Fruit fly (Drosophila melanogaster) whole organism, embryonic: ENCODE measurements around the gene dre4.

ENCODE experiments used
- Atf6 ChIP-seq: fragments of 200-800 bp; sonication (Bioruptor generic); IDR thresholded peaks from 2 replicates; pipeline ENCODE4 v1.3.6; 2022; ENCODE audit warnings: missing biosample characterization, missing genetic modification characterization
- Blimp-1 ChIP-seq: fragments of 200-800 bp; sonication (Bioruptor generic); optimal IDR thresholded peaks from 3 replicates; lab custom pipeline; 2018; ENCODE audit warnings: missing biosample characterization, missing genetic modification characterization, mild to moderate bottlenecking, moderate library complexity, missing genetic modification reagents
- CG12236 ChIP-seq: fragments of 200-800 bp; sonication (Bioruptor generic); optimal IDR thresholded peaks from 2 replicates; lab custom pipeline; 2016; ENCODE audit warnings: missing biosample characterization, missing genetic modification characterization
- CG15696 ChIP-seq: fragments of 200-800 bp; sonication (Bioruptor generic); optimal IDR thresholded peaks from 2 replicates; lab custom pipeline; 2019; ENCODE audit warnings: missing biosample characterization, mild to moderate bottlenecking, missing genetic modification characterization, moderate library complexity
- CG17829 ChIP-seq: fragments of 200-800 bp; optimal IDR thresholded peaks from 2 replicates; lab custom pipeline; 2019; ENCODE audit warnings: missing biosample characterization, mild to moderate bottlenecking, missing genetic modification characterization, moderate library complexity
- CG30403 ChIP-seq: fragments of 200-800 bp; sonication (Bioruptor generic); optimal IDR thresholded peaks from 3 replicates; lab custom pipeline; 2016; ENCODE audit warnings: missing biosample characterization, missing genetic modification characterization
- CG31388 ChIP-seq: fragments of 200-800 bp; sonication (Bioruptor generic); optimal IDR thresholded peaks from 2 replicates; lab custom pipeline; 2016; ENCODE audit warnings: missing biosample characterization, missing genetic modification characterization
- CG32532 ChIP-seq: fragments of 200-800 bp; sonication (Bioruptor generic); IDR thresholded peaks from 2 replicates; pipeline ENCODE4 v1.3.6; 2022; ENCODE audit warnings: missing biosample characterization, missing genetic modification characterization
- CG32767 ChIP-seq: fragments of 200-800 bp; sonication (Bioruptor generic); IDR thresholded peaks from 2 replicates; pipeline ENCODE4 v1.3.6; 2022; ENCODE audit warnings: missing biosample characterization, missing genetic modification characterization
- CG34376 ChIP-seq: fragments of 200-800 bp; sonication (Bioruptor generic); optimal IDR thresholded peaks from 2 replicates; lab custom pipeline; 2018; ENCODE audit warnings: missing biosample characterization, mild to moderate bottlenecking, missing genetic modification characterization
- CG3995 ChIP-seq: fragments of 200-800 bp; sonication (Bioruptor generic); optimal IDR thresholded peaks from 3 replicates; lab custom pipeline; 2016; ENCODE audit warnings: missing biosample characterization, missing genetic modification characterization
- CG4282 ChIP-seq: fragments of 200-800 bp; sonication (Bioruptor generic); optimal IDR thresholded peaks from 2 replicates; lab custom pipeline; 2016; ENCODE audit warnings: missing biosample characterization, missing genetic modification characterization
- CG4820 ChIP-seq: fragments of 200-800 bp; sonication (Bioruptor generic); optimal IDR thresholded peaks from 3 replicates; lab custom pipeline; 2016; ENCODE audit warnings: missing biosample characterization, missing genetic modification characterization
- CG6272 ChIP-seq: fragments of 200-800 bp; sonication (Bioruptor generic); IDR thresholded peaks from 2 replicates; pipeline ENCODE4 v1.3.6; 2022; ENCODE audit warnings: missing biosample characterization, missing genetic modification characterization
- CG8388 ChIP-seq: fragments of 200-800 bp; sonication (Bioruptor generic); optimal IDR thresholded peaks from 2 replicates; lab custom pipeline; 2019; ENCODE audit warnings: missing biosample characterization, mild to moderate bottlenecking, missing genetic modification characterization, moderate library complexity
- D19A ChIP-seq: fragments of 200-800 bp; optimal IDR thresholded peaks from 3 replicates; lab custom pipeline; 2019; ENCODE audit warnings: missing biosample characterization, mild to moderate bottlenecking, missing genetic modification characterization, moderate library complexity
- Deaf1 ChIP-seq: fragments of 200-800 bp; optimal IDR thresholded peaks from 3 replicates; lab custom pipeline; 2019; ENCODE audit warnings: missing biosample characterization, mild to moderate bottlenecking, missing genetic modification characterization, moderate library complexity
- Dll ChIP-seq: fragments of 200-800 bp; sonication (Bioruptor generic); IDR thresholded peaks from 4 replicates; pipeline ENCODE4 v1.3.6; 2022; ENCODE audit warnings: missing biosample characterization, missing genetic modification characterization; ENCODE audit not compliant: partially characterized antibody
- Doc3 ChIP-seq: fragments of 200-800 bp; sonication (Bioruptor generic); IDR thresholded peaks from 3 replicates; pipeline ENCODE4 v1.3.6; 2022; ENCODE audit warnings: missing biosample characterization, missing genetic modification characterization; ENCODE audit not compliant: partially characterized antibody
- Drgx ChIP-seq: fragments of 200-800 bp; sonication (Bioruptor generic); IDR thresholded peaks from 2 replicates; pipeline ENCODE4 v1.3.6; 2022; ENCODE audit warnings: missing biosample characterization, missing genetic modification characterization
- ERR ChIP-seq: fragments of 200-800 bp; sonication (Bioruptor generic); optimal IDR thresholded peaks from 2 replicates; lab custom pipeline; 2016; ENCODE audit warnings: missing biosample characterization, missing genetic modification characterization
- Ets65A ChIP-seq: fragments of 200-800 bp; sonication (Bioruptor generic); peaks from one replicate; lab custom pipeline; 2016; ENCODE audit warnings: missing biosample characterization, missing genetic modification characterization
- H15 ChIP-seq: fragments of 200-800 bp; sonication (Bioruptor generic); IDR thresholded peaks from 3 replicates; pipeline ENCODE4 v1.3.6; 2022; ENCODE audit warnings: missing biosample characterization, missing genetic modification characterization
- Hr39 ChIP-seq: fragments of >200 bp; optimal IDR thresholded peaks from 2 replicates; lab custom pipeline; 2017
- Hr78 ChIP-seq, 2 experiments: fragments of 200-800 bp in 1 of 2; fragments of >200 bp in 1 of 2; sonication (Bioruptor generic) in 1 of 2; optimal IDR thresholded peaks; 2 replicates each; lab custom pipeline; 2017 to 2019; ENCODE audit warnings: missing biosample characterization in 2 of 2, missing genetic modification characterization in 2 of 2, mild to moderate bottlenecking in 1 of 2, moderate library complexity in 1 of 2
- Kr ChIP-seq: fragments of 200-800 bp; sonication (Bioruptor generic); optimal IDR thresholded peaks from 2 replicates; lab custom pipeline; 2017; ENCODE audit warnings: missing biosample characterization, mild to moderate bottlenecking, missing genetic modification characterization
- Lhr ChIP-seq: fragments of 200-800 bp; sonication (Bioruptor generic); optimal IDR thresholded peaks from 3 replicates; lab custom pipeline; 2017; ENCODE audit warnings: mild to moderate bottlenecking, missing biosample characterization, missing genetic modification reagents, missing genetic modification characterization
- Rfx ChIP-seq: fragments of 200-800 bp; sonication (Bioruptor generic); IDR thresholded peaks from 2 replicates; pipeline ENCODE4 v1.3.6; 2022; ENCODE audit warnings: missing biosample characterization, missing genetic modification characterization
- Rx ChIP-seq: fragments of 200-800 bp; sonication (Bioruptor generic); IDR thresholded peaks from 2 replicates; pipeline ENCODE4 v1.3.6; 2022; ENCODE audit warnings: missing biosample characterization, missing genetic modification characterization
- Sin3A ChIP-seq: fragments of >200 bp; optimal IDR thresholded peaks from 2 replicates; lab custom pipeline; 2018
- Six4 ChIP-seq: fragments of 200-800 bp; sonication (Bioruptor generic); optimal IDR thresholded peaks from 2 replicates; lab custom pipeline; 2016; ENCODE audit warnings: missing biosample characterization, missing genetic modification characterization
- Trl ChIP-seq, 3 experiments: fragments of >200 bp in 2 of 3; fragments of 200-800 bp in 1 of 3; sonication (Bioruptor generic) in 1 of 3; optimal IDR thresholded peaks; 2 replicates in 1 of 3; 3 replicates in 2 of 3; lab custom pipeline; 2016 to 2017; ENCODE audit warnings: missing biosample characterization in 1 of 3, missing genetic modification characterization in 1 of 3
- bbx ChIP-seq: fragments of 200-800 bp; sonication (Bioruptor generic); IDR thresholded peaks from 2 replicates; pipeline ENCODE4 v1.3.6; 2022; ENCODE audit warnings: missing biosample characterization, missing genetic modification characterization; ENCODE audit not compliant: partially characterized antibody
- bowl ChIP-seq: fragments of 200-800 bp; sonication (Bioruptor generic); IDR thresholded peaks from 2 replicates; pipeline ENCODE4 v1.3.6; 2022; ENCODE audit warnings: missing biosample characterization, missing genetic modification characterization
- bsh ChIP-seq, 2 experiments: fragments of 200-800 bp; sonication (Bioruptor generic); optimal IDR thresholded peaks; 2 replicates each; lab custom pipeline; 2017 to 2018; ENCODE audit warnings: mild to moderate bottlenecking in 2 of 2, missing biosample characterization in 2 of 2, missing genetic modification characterization in 2 of 2, moderate library complexity in 1 of 2
- fd96Cb ChIP-seq: fragments of 200-800 bp; sonication (Bioruptor generic); optimal IDR thresholded peaks from 2 replicates; lab custom pipeline; 2018; ENCODE audit warnings: missing biosample characterization, mild to moderate bottlenecking, missing genetic modification characterization, moderate library complexity
- h ChIP-seq: fragments of >200 bp; optimal IDR thresholded peaks from 2 replicates; lab custom pipeline; 2017
- hbn ChIP-seq: fragments of 200-800 bp; sonication (Bioruptor generic); IDR thresholded peaks from 2 replicates; pipeline ENCODE4 v1.3.6; 2022; ENCODE audit warnings: missing biosample characterization, missing genetic modification characterization; ENCODE audit not compliant: partially characterized antibody
- lbe ChIP-seq: fragments of 200-800 bp; sonication (Bioruptor generic); optimal IDR thresholded peaks from 2 replicates; lab custom pipeline; 2016; ENCODE audit warnings: missing biosample characterization, mild to moderate bottlenecking, missing genetic modification characterization
- lov ChIP-seq, 2 experiments: fragments of 200-800 bp in 1 of 2; fragments of >200 bp in 1 of 2; sonication (Bioruptor generic) in 1 of 2; IDR thresholded peaks in 1 of 2; optimal IDR thresholded peaks in 1 of 2; 2 replicates in 1 of 2; 3 replicates in 1 of 2; pipeline versions ENCODE4 v1.3.6 to Lab custom; 2017 to 2022; ENCODE audit warnings: missing biosample characterization in 1 of 2, missing genetic modification characterization in 1 of 2
- luna ChIP-seq: fragments of 200-800 bp; sonication (Bioruptor generic); optimal IDR thresholded peaks from 2 replicates; lab custom pipeline; 2016; ENCODE audit warnings: missing biosample characterization, missing genetic modification characterization
- nom ChIP-seq: fragments of 200-800 bp; sonication (Bioruptor generic); optimal IDR thresholded peaks from 2 replicates; lab custom pipeline; 2017; ENCODE audit warnings: missing biosample characterization, missing genetic modification characterization, mild to moderate bottlenecking, moderate library complexity, missing genetic modification reagents
- oc ChIP-seq: fragments of 200-800 bp; sonication (Bioruptor generic); optimal IDR thresholded peaks from 2 replicates; lab custom pipeline; 2018; ENCODE audit warnings: missing biosample characterization, mild to moderate bottlenecking, missing genetic modification characterization, moderate library complexity
- onecut ChIP-seq: fragments of 200-800 bp; sonication (Bioruptor generic); IDR thresholded peaks from 2 replicates; pipeline ENCODE4 v1.3.6; 2022; ENCODE audit warnings: missing biosample characterization, missing genetic modification characterization
- p53 ChIP-seq: fragments of 200-800 bp; sonication (Bioruptor generic); optimal IDR thresholded peaks from 2 replicates; lab custom pipeline; 2016; ENCODE audit warnings: missing biosample characterization, missing genetic modification characterization
- pan ChIP-seq, 4 experiments: fragments of >200 bp in 3 of 4; fragments of 200-800 bp in 1 of 4; sonication (Bioruptor generic) in 1 of 4; optimal IDR thresholded peaks in 3 of 4; IDR thresholded peaks in 1 of 4; 2 replicates each; pipeline versions ENCODE4 v1.3.6 to Lab custom; 2017 to 2022; ENCODE audit warnings: missing biosample characterization in 2 of 4, missing genetic modification characterization in 2 of 4, mixed read lengths in 1 of 4
- pnt ChIP-seq: fragments of 200-800 bp; sonication (Bioruptor generic); optimal IDR thresholded peaks from 3 replicates; lab custom pipeline; 2016; ENCODE audit warnings: missing biosample characterization, missing genetic modification characterization
- stwl ChIP-seq: fragments of 200-800 bp; sonication (Bioruptor generic); optimal IDR thresholded peaks from 3 replicates; lab custom pipeline; 2018; ENCODE audit warnings: missing biosample characterization, mild to moderate bottlenecking, missing genetic modification characterization, moderate library complexity
- zf30C ChIP-seq: fragments of 200-800 bp; sonication (Bioruptor generic); optimal IDR thresholded peaks from 3 replicates; lab custom pipeline; 2018; ENCODE audit warnings: missing biosample characterization, mild to moderate bottlenecking, missing genetic modification characterization

The dre4 gene

DNA sequence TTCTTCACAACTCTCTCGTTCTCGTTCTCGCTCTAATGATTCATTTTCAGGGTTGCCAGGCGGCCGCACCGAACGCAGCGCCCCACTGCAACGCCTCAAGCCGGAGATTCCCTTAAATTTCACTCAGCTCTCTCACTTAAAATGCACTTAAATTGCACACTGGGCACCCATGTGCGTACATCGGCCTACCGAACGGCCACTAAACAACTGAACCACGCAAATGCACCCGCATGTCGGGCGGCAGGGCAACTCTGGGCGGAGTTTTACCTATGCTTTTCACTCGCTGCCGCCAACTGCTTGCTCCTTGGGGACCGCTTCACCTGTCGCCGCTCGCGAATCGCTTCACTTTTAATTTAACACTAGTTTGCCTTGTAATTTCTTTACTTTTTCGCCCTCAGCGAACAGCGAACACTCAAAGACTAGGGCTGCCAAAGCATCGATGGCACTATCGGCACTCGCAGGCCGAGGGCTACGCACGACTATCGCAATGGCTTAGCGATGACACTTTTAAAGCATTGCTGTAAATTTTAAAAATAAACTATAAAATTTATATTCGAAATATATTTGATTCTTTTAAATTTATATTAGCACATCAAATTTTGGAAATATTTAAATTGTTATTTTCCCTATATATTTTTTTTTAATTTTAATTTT lies 14.2 kb downstream of the dre4 start, which contains the start of gene Rap1 (continued):
- peak; percentile 97 for TF ChIP-seq Ets65A (GFP tag; lab: Kevin White, UChicago)
- no peak for TF ChIP-seq lov (optimal IDR thresholded peaks at IDR 0.05; lab: Kevin White, UChicago)
- TF ChIP-seq lov (GFP tag; IDR thresholded peaks at IDR 0.05; lab: Robert Waterston, UW): no peak
- TF ChIP-seq bbx: peak; percentile 90
- peak; percentile 62 for TF ChIP-seq Six4
- peak; percentile 47 for TF ChIP-seq onecut (GFP tag; lab: Robert Waterston, UW)
- TF ChIP-seq CG6272 (GFP tag; lab: Robert Waterston, UW): peak; percentile 88
- TF ChIP-seq Trl (optimal IDR thresholded peaks at IDR 0.05; lab: Kevin White, UChicago): no peak
- peak; percentile 58 for TF ChIP-seq Trl (GFP tag; optimal IDR thresholded peaks at IDR 0.05; lab: Kevin White, UChicago)
- peak; percentile 19 for TF ChIP-seq luna (GFP tag; lab: Kevin White, UChicago)
- peak; percentile 35 for TF ChIP-seq ERR (GFP tag; lab: Kevin White, UChicago)
- no peak for TF ChIP-seq Hr78 (GFP tag; optimal IDR thresholded peaks at IDR 0.05; lab: Kevin White, UChicago)
- TF ChIP-seq bsh (GFP tag; optimal IDR thresholded peaks at IDR 0.05; lab: Kevin White, UChicago): no peak
- peak; percentile 64 for TF ChIP-seq pnt (GFP tag; lab: Kevin White, UChicago)
- TF ChIP-seq Deaf1 (tag; lab: Kevin White, UChicago): peak; percentile 12
- TF ChIP-seq nom (GFP tag; lab: Kevin White, UChicago): no peak
- no peak for TF ChIP-seq CG4282
- no peak for TF ChIP-seq CG8388
- peak; percentile 35; the same call in 1 of the 2 replicates for TF ChIP-seq Drgx (GFP tag; lab: Robert Waterston, UW)
- peak; percentile 27 for TF ChIP-seq stwl
- TF ChIP-seq CG17829 (tag; lab: Kevin White, UChicago): peak; percentile 77
- no peak for TF ChIP-seq pan (optimal IDR thresholded peaks at IDR 0.05; lab: Kevin White, UChicago)
- peak in 1 of 2 experiments; percentile 70 for TF ChIP-seq pan (GFP tag; optimal IDR thresholded peaks at IDR 0.05 in 1 of 2, IDR thresholded peaks at IDR 0.05 in 1 of 2)
- no peak for TF ChIP-seq bowl (GFP tag; lab: Robert Waterston, UW)
- TF ChIP-seq Doc3 (GFP tag; lab: Robert Waterston, UW): peak; percentile 91
- TF ChIP-seq CG32532 (GFP tag; lab: Robert Waterston, UW): peak; percentile 89
- no peak for TF ChIP-seq h (lab: Kevin White, UChicago)
- peak; percentile 89 for TF ChIP-seq Dll (GFP tag; lab: Robert Waterston, UW)
- peak; percentile 64; the same call in 1 of the 2 replicates for TF ChIP-seq Atf6 (GFP tag; lab: Robert Waterston, UW)
- peak; percentile 36 for TF ChIP-seq D19A (tag; lab: Kevin White, UChicago)
- TF ChIP-seq CG30403 (GFP tag; lab: Kevin White, UChicago): peak; percentile 83
- no peak for TF ChIP-seq p53
- TF ChIP-seq Sin3A (lab: Kevin White, UChicago): peak; percentile 83
- peak; percentile 23 for TF ChIP-seq CG4820 (GFP tag; lab: Kevin White, UChicago)
- peak; percentile 70 for TF ChIP-seq CG15696 (tag; lab: Kevin White, UChicago)
- TF ChIP-seq CG32767 (GFP tag; lab: Robert Waterston, UW): no peak; the same call in none of the 2 replicates
- TF ChIP-seq CG34376 (GFP tag; lab: Kevin White, UChicago): peak; percentile 54
- TF ChIP-seq CG12236 (GFP tag; lab: Kevin White, UChicago): peak; percentile 51
- TF ChIP-seq CG3995: no peak
- TF ChIP-seq fd96Cb: no peak
- peak; percentile 84 for TF ChIP-seq hbn
- TF ChIP-seq oc (tag; lab: Kevin White, UChicago): no peak
- peak; percentile 5 for TF ChIP-seq lbe (GFP tag; lab: Kevin White, UChicago)
- TF ChIP-seq Rfx (GFP tag; lab: Robert Waterston, UW): peak; percentile 92
- TF ChIP-seq H15: peak; percentile 82; the same call in 2 of the 3 replicates
- no peak for TF ChIP-seq Kr (GFP tag; lab: Kevin White, UChicago)
- peak; percentile 50 for TF ChIP-seq Blimp-1 (GFP tag; lab: Kevin White, UChicago)
- no peak for TF ChIP-seq Hr39 (lab: Kevin White, UChicago)
- no peak for TF ChIP-seq CG31388
- TF ChIP-seq zf30C (GFP tag; lab: Kevin White, UChicago): no peak
- peak; percentile 46 for TF ChIP-seq Rx (GFP tag; lab: Robert Waterston, UW)
- peak; percentile 19 for TF ChIP-seq Lhr
